Fruit fly (Drosophila melanogaster) Kc167 (cell line): Measurements from ENCODE around the gene mus302.

ENCODE experiments used
- Myc ChIP-seq: fragments of >200 bp; optimal IDR thresholded peaks from 2 replicates; lab custom pipeline; 2017; ENCODE audit warnings: missing external identifiers
- Sin3A ChIP-seq: fragments of >200 bp; optimal IDR thresholded peaks from 2 replicates; lab custom pipeline; 2018; ENCODE audit warnings: missing external identifiers
- h ChIP-seq: fragments of >200 bp; optimal IDR thresholded peaks from 3 replicates; lab custom pipeline; 2018; ENCODE audit warnings: missing external identifiers
- insv ChIP-seq: fragments of >200 bp; optimal IDR thresholded peaks from 3 replicates; lab custom pipeline; 2018; ENCODE audit warnings: missing external identifiers
- psq ChIP-seq: fragments of >200 bp; optimal IDR thresholded peaks from 2 replicates; lab custom pipeline; 2017; ENCODE audit warnings: missing external identifiers
- ttk ChIP-seq: sonication (Bioruptor generic); optimal IDR thresholded peaks from 2 replicates; lab custom pipeline; 2017; ENCODE audit warnings: missing external identifiers

- TF ChIP-seq psq (lab: Kevin White, UChicago) (no peak), h (lab: Kevin White, UChicago) (no peak), ttk (lab: Kevin White, UChicago) (no peak), Sin3A (lab: Kevin White, UChicago) (no peak), insv (lab: Kevin White, UChicago) (no peak), Myc (no peak)
Observed at dm6 chr3L:16801499-16802452, 22.2 kb upstream of the mus302 start.
